Worm (Caenorhabditis elegans): ENCODE measurements around the gene F32D8.11.

- TF ChIP-seq nhr-28 (tag; optimal IDR thresholded peaks at IDR 0.05) (peak; percentile 38), unc-62 (GFP tag; optimal IDR thresholded peaks at IDR 0.05 in 1 of 2) (peak in 1 of 2 experiments; percentile 96), unc-62 (tag; optimal IDR thresholded peaks at IDR 0.05) (no peak), skn-1 (tag; optimal IDR thresholded peaks at IDR 0.05) (no peak), pqm-1 (tag; optimal IDR thresholded peaks at IDR 0.05) (no peak)
Observed at ce11 chrV:10867586-10867985, 21.4 kb downstream of the F32D8.11 start.
